Worm (Caenorhabditis elegans) whole organism, L3 larva: ENCODE measurements around the gene srh-69.

Experiments used
- ZK546.5 ChIP-seq: sonication (generic microtip); optimal IDR thresholded peaks from 2 replicates; lab custom pipeline; 2017; ENCODE audit warnings: missing biosample characterization, missing genetic modification characterization
- fkh-10 ChIP-seq: sonication (generic microtip); optimal IDR thresholded peaks from 2 replicates; lab custom pipeline; 2017; ENCODE audit warnings: missing biosample characterization, missing genetic modification reagents, missing genetic modification characterization

- TF ChIP-seq ZK546.5 (no peak), fkh-10 (GFP tag; lab: Kevin White, UChicago) (no peak)
Measured at ce11 chrII:12530958-12531357, 16.4 kb upstream of the srh-69 start, which contains the start of gene srx-120.
